Fruit fly (Drosophila melanogaster) whole organism, embryonic: ENCODE data around the gene CG2772.

Source experiments
- Blimp-1 ChIP-seq: fragments of 200-800 bp; sonication (Bioruptor generic); optimal IDR thresholded peaks from 3 replicates; lab custom pipeline; 2018; ENCODE audit warnings: missing biosample characterization, missing genetic modification characterization, mild to moderate bottlenecking, moderate library complexity, missing genetic modification reagents
- CG10565 ChIP-seq: fragments of 200-800 bp; sonication (Bioruptor generic); optimal IDR thresholded peaks from 3 replicates; lab custom pipeline; 2016; ENCODE audit warnings: missing biosample characterization, mild to moderate bottlenecking, missing genetic modification characterization
- CG11085 ChIP-seq: fragments of 200-800 bp; sonication (Bioruptor generic); IDR thresholded peaks from 2 replicates; pipeline ENCODE4 v1.3.6; 2022; ENCODE audit warnings: missing biosample characterization, missing genetic modification characterization
- CG11456 ChIP-seq: fragments of 200-800 bp; sonication (Bioruptor generic); IDR thresholded peaks from 3 replicates; pipeline ENCODE4 v1.3.6; 2022; ENCODE audit warnings: missing biosample characterization, missing genetic modification characterization
- CG11696 ChIP-seq: fragments of 200-800 bp; sonication (Bioruptor generic); IDR thresholded peaks from 2 replicates; pipeline ENCODE4 v1.3.6; 2022; ENCODE audit warnings: missing biosample characterization, missing genetic modification characterization
- CG12236 ChIP-seq: fragments of 200-800 bp; sonication (Bioruptor generic); optimal IDR thresholded peaks from 2 replicates; lab custom pipeline; 2016; ENCODE audit warnings: missing biosample characterization, missing genetic modification characterization
- CG12659 ChIP-seq: fragments of 200-800 bp; sonication (Bioruptor generic); optimal IDR thresholded peaks from 3 replicates; lab custom pipeline; 2017; ENCODE audit warnings: mild to moderate bottlenecking, missing biosample characterization, missing genetic modification reagents, missing genetic modification characterization
- CG12769 ChIP-seq: fragments of 200-800 bp; sonication (Bioruptor generic); optimal IDR thresholded peaks from 2 replicates; lab custom pipeline; 2019; ENCODE audit warnings: missing biosample characterization, mild to moderate bottlenecking, missing genetic modification characterization, moderate library complexity
- CG13624 ChIP-seq: fragments of 200-800 bp; sonication (Bioruptor generic); optimal IDR thresholded peaks from 2 replicates; lab custom pipeline; 2016; ENCODE audit warnings: missing biosample characterization, missing genetic modification characterization
- CG14050 ChIP-seq: fragments of 200-800 bp; sonication (Bioruptor generic); IDR thresholded peaks from 3 replicates; pipeline ENCODE4 v1.3.6; 2022; ENCODE audit warnings: missing biosample characterization, missing genetic modification characterization
- CG14441 ChIP-seq: fragments of 200-800 bp; sonication (Bioruptor generic); IDR thresholded peaks from 2 replicates; pipeline ENCODE4 v1.3.6; 2022; ENCODE audit warnings: missing biosample characterization, missing genetic modification characterization
- CG15011 ChIP-seq: fragments of 200-800 bp; sonication (Bioruptor generic); optimal IDR thresholded peaks from 3 replicates; lab custom pipeline; 2018; ENCODE audit warnings: missing biosample characterization, mild to moderate bottlenecking, missing genetic modification characterization
- CG15601 ChIP-seq: fragments of 200-800 bp; sonication (Bioruptor generic); optimal IDR thresholded peaks from 3 replicates; lab custom pipeline; 2019; ENCODE audit warnings: missing biosample characterization, mild to moderate bottlenecking, missing genetic modification characterization, moderate library complexity
- CG18011 ChIP-seq: fragments of 200-800 bp; sonication (Bioruptor generic); optimal IDR thresholded peaks from 2 replicates; lab custom pipeline; 2017; ENCODE audit warnings: missing biosample characterization, missing genetic modification characterization, mild to moderate bottlenecking, moderate library complexity, missing genotype
- CG2678 ChIP-seq: fragments of 200-800 bp; sonication (Bioruptor generic); optimal IDR thresholded peaks from 3 replicates; lab custom pipeline; 2019; ENCODE audit warnings: missing biosample characterization, mild to moderate bottlenecking, missing genetic modification characterization, moderate library complexity
- CG2712 ChIP-seq: fragments of 200-800 bp; optimal IDR thresholded peaks from 3 replicates; lab custom pipeline; 2019; ENCODE audit warnings: missing biosample characterization, mild to moderate bottlenecking, missing genetic modification characterization, moderate library complexity
- CG30020 ChIP-seq: fragments of 200-800 bp; optimal IDR thresholded peaks from 2 replicates; lab custom pipeline; 2019; ENCODE audit warnings: missing biosample characterization, mild to moderate bottlenecking, missing genetic modification characterization, moderate library complexity
- CG31224 ChIP-seq: fragments of 200-800 bp; sonication (Bioruptor generic); IDR thresholded peaks from 2 replicates; pipeline ENCODE4 v1.3.6; 2022; ENCODE audit warnings: missing biosample characterization, missing genetic modification characterization
- CG32532 ChIP-seq: fragments of 200-800 bp; sonication (Bioruptor generic); IDR thresholded peaks from 2 replicates; pipeline ENCODE4 v1.3.6; 2022; ENCODE audit warnings: missing biosample characterization, missing genetic modification characterization
- CG4424 ChIP-seq: fragments of 200-800 bp; sonication (Bioruptor generic); optimal IDR thresholded peaks from 3 replicates; lab custom pipeline; 2016; ENCODE audit warnings: missing biosample characterization, missing genetic modification characterization
- CG7928 ChIP-seq: fragments of 200-800 bp; sonication (Bioruptor generic); optimal IDR thresholded peaks from 2 replicates; lab custom pipeline; 2017; ENCODE audit warnings: missing biosample characterization, mild to moderate bottlenecking, missing genetic modification characterization
- CG9932 ChIP-seq: fragments of 200-800 bp; sonication (Bioruptor generic); IDR thresholded peaks from 2 replicates; pipeline ENCODE4 v1.3.6; 2022; ENCODE audit warnings: missing biosample characterization, missing genetic modification characterization
- CrebB ChIP-seq: fragments of 200-800 bp; sonication (Bioruptor generic); optimal IDR thresholded peaks from 3 replicates; lab custom pipeline; 2018; ENCODE audit warnings: missing biosample characterization, mild to moderate bottlenecking, missing genetic modification characterization
- Dfd ChIP-seq, 2 experiments: fragments of >200 bp; optimal IDR thresholded peaks; 2 replicates each; lab custom pipeline; 2017; ENCODE audit warnings: missing biosample characterization in 2 of 2, missing genetic modification characterization in 2 of 2
- Doc3 ChIP-seq: fragments of 200-800 bp; sonication (Bioruptor generic); IDR thresholded peaks from 3 replicates; pipeline ENCODE4 v1.3.6; 2022; ENCODE audit warnings: missing biosample characterization, missing genetic modification characterization; ENCODE audit not compliant: partially characterized antibody
- Dref ChIP-seq: fragments of 200-800 bp; sonication (Bioruptor generic); IDR thresholded peaks from 2 replicates; pipeline ENCODE4 v1.3.6; 2022; ENCODE audit warnings: missing biosample characterization, missing genetic modification characterization
- E2f2 ChIP-seq: fragments of 200-800 bp; sonication (Bioruptor generic); IDR thresholded peaks from 2 replicates; pipeline ENCODE4 v1.3.6; 2022; ENCODE audit warnings: missing biosample characterization, missing genetic modification characterization
- Eip74EF ChIP-seq, 2 experiments: fragments of 200-800 bp in 1 of 2; fragments of >200 bp in 1 of 2; sonication (Bioruptor generic) in 1 of 2; optimal IDR thresholded peaks; 2 replicates each; lab custom pipeline; 2017 to 2019; ENCODE audit warnings: missing biosample characterization in 2 of 2, missing genetic modification characterization in 2 of 2, mild to moderate bottlenecking in 1 of 2, moderate library complexity in 1 of 2
- MTF-1 ChIP-seq: fragments of 200-800 bp; sonication (Bioruptor generic); optimal IDR thresholded peaks from 2 replicates; lab custom pipeline; 2018; ENCODE audit warnings: missing biosample characterization, mild to moderate bottlenecking, missing genetic modification characterization, borderline replicate concordance
- Nf-YA ChIP-seq: fragments of 200-800 bp; sonication (Bioruptor generic); IDR thresholded peaks from 2 replicates; pipeline ENCODE4 v1.3.6; 2022; ENCODE audit warnings: missing biosample characterization, missing genetic modification characterization
- Rx ChIP-seq: fragments of 200-800 bp; sonication (Bioruptor generic); IDR thresholded peaks from 2 replicates; pipeline ENCODE4 v1.3.6; 2022; ENCODE audit warnings: missing biosample characterization, missing genetic modification characterization
- Sin3A ChIP-seq: fragments of >200 bp; optimal IDR thresholded peaks from 2 replicates; lab custom pipeline; 2018
- Ssrp ChIP-seq: fragments of 200-800 bp; sonication (Bioruptor generic); optimal IDR thresholded peaks from 2 replicates; lab custom pipeline; 2018; ENCODE audit warnings: missing biosample characterization, mild to moderate bottlenecking, missing genetic modification characterization, moderate library complexity
- ab ChIP-seq: fragments of 200-800 bp; sonication (Bioruptor generic); optimal IDR thresholded peaks from 2 replicates; lab custom pipeline; 2016; ENCODE audit warnings: missing biosample characterization, missing genetic modification characterization
- amos ChIP-seq: fragments of 200-800 bp; sonication (Bioruptor generic); IDR thresholded peaks from 2 replicates; pipeline ENCODE4 v1.3.6; 2022; ENCODE audit warnings: missing biosample characterization, missing genetic modification characterization; ENCODE audit not compliant: partially characterized antibody
- bowl ChIP-seq: fragments of 200-800 bp; sonication (Bioruptor generic); IDR thresholded peaks from 2 replicates; pipeline ENCODE4 v1.3.6; 2022; ENCODE audit warnings: missing biosample characterization, missing genetic modification characterization
- chm ChIP-seq: fragments of 200-800 bp; sonication (Bioruptor generic); IDR thresholded peaks from 2 replicates; pipeline ENCODE4 v1.3.6; 2022; ENCODE audit warnings: missing biosample characterization, missing genetic modification characterization
- crp ChIP-seq, 2 experiments: fragments of 200-800 bp; sonication (Bioruptor generic); optimal IDR thresholded peaks; 2 replicates in 1 of 2; 3 replicates in 1 of 2; lab custom pipeline; 2017; ENCODE audit warnings: missing biosample characterization in 2 of 2, missing genetic modification characterization in 2 of 2, mild to moderate bottlenecking in 1 of 2, moderate library complexity in 1 of 2
- da ChIP-seq: fragments of 200-800 bp; sonication (Bioruptor generic); optimal IDR thresholded peaks from 2 replicates; lab custom pipeline; 2016; ENCODE audit warnings: missing biosample characterization, missing genetic modification characterization
- emc ChIP-seq: fragments of 200-800 bp; sonication (Bioruptor generic); optimal IDR thresholded peaks from 2 replicates; lab custom pipeline; 2016; ENCODE audit warnings: missing biosample characterization, missing genetic modification characterization
- eve ChIP-seq, 2 experiments: fragments of >200 bp; optimal IDR thresholded peaks; 2 replicates each; lab custom pipeline; 2017; ENCODE audit warnings: missing biosample characterization in 2 of 2, missing genetic modification characterization in 2 of 2
- gce ChIP-seq: fragments of 200-800 bp; sonication (Bioruptor generic); IDR thresholded peaks from 3 replicates; pipeline ENCODE4 v1.3.6; 2022; ENCODE audit warnings: missing biosample characterization, missing genetic modification characterization
- lbe ChIP-seq: fragments of 200-800 bp; sonication (Bioruptor generic); optimal IDR thresholded peaks from 2 replicates; lab custom pipeline; 2016; ENCODE audit warnings: missing biosample characterization, mild to moderate bottlenecking, missing genetic modification characterization
- mld ChIP-seq: fragments of 200-800 bp; sonication (Bioruptor generic); IDR thresholded peaks from 3 replicates; pipeline ENCODE4 v1.3.6; 2022; ENCODE audit warnings: missing biosample characterization, missing genetic modification characterization; ENCODE audit not compliant: partially characterized antibody
- otp ChIP-seq: fragments of 200-800 bp; sonication (Bioruptor generic); IDR thresholded peaks from 3 replicates; pipeline ENCODE4, ENCODE4 v1.3.6; 2022; ENCODE audit warnings: missing biosample characterization, missing genetic modification characterization
- sens-2 ChIP-seq: fragments of 200-800 bp; sonication (Bioruptor generic); IDR thresholded peaks from 2 replicates; pipeline ENCODE4 v1.3.6; 2022; ENCODE audit warnings: missing biosample characterization, missing genetic modification characterization
- sob ChIP-seq: fragments of 200-800 bp; sonication (Bioruptor generic); IDR thresholded peaks from 2 replicates; pipeline ENCODE4 v1.3.6; 2022; ENCODE audit warnings: missing biosample characterization, missing genetic modification characterization
- tin ChIP-seq: fragments of 200-800 bp; sonication (Bioruptor generic); optimal IDR thresholded peaks from 3 replicates; lab custom pipeline; 2016; ENCODE audit warnings: missing biosample characterization, missing genetic modification characterization
- unpg ChIP-seq: fragments of 200-800 bp; sonication (Bioruptor generic); optimal IDR thresholded peaks from 3 replicates; lab custom pipeline; 2018; ENCODE audit warnings: missing biosample characterization, mild to moderate bottlenecking, missing genetic modification characterization, moderate library complexity
- wek ChIP-seq: fragments of 200-800 bp; sonication (Bioruptor generic); optimal IDR thresholded peaks from 3 replicates; lab custom pipeline; 2018; ENCODE audit warnings: missing biosample characterization, mild to moderate bottlenecking, missing genetic modification characterization, moderate library complexity
- wor ChIP-seq: fragments of 200-800 bp; sonication (Bioruptor generic); IDR thresholded peaks from 2 replicates; pipeline ENCODE4 v1.3.6; 2022; ENCODE audit warnings: missing biosample characterization, missing genetic modification characterization

Gene CG2772

DNA sequence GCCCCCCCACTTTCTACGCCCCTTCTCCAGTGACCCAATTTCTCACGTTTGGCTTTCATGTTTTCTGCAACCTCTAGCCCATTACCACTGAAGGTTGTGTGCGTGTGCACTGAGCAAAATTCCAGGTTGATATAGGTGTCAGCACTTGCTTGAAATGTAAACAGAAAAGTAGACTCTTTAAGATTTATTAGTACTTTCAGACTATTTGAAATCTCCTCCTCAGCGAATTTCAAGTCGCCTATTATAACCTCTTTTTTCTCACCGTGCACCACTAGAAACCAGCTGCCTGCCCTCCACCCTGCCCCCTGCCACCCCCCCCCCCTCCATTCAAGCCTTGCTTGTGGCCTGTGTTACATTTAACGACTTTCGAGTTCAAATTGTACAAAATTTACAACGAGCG, 10.7 kb upstream of the CG2772 start (continued):
- 0 out of 3 replicates have a peak, but pooled peaks have one; percentile 23 for TF ChIP-seq CG14050 (GFP tag; lab: Robert Waterston, UW)
- TF ChIP-seq Dfd (GFP tag; optimal IDR thresholded peaks at IDR 0.05; lab: Kevin White, UChicago), result no peak
- no peak for TF ChIP-seq Dref (GFP tag; lab: Robert Waterston, UW)
- TF ChIP-seq Doc3 (GFP tag; lab: Robert Waterston, UW), result no peak
- peak; percentile 45 for TF ChIP-seq wor (GFP tag; lab: Robert Waterston, UW)
- TF ChIP-seq CG31224 (GFP tag; lab: Robert Waterston, UW), result 0 out of 2 replicates have a peak, but pooled peaks have one; percentile 24
- TF ChIP-seq CG12236 (GFP tag; lab: Kevin White, UChicago), result no peak
- TF ChIP-seq mld (GFP tag; lab: Robert Waterston, UW), result no peak
- no peak for TF ChIP-seq CG10565 (GFP tag; lab: Kevin White, UChicago)
- no peak for TF ChIP-seq eve (GFP tag; optimal IDR thresholded peaks at IDR 0.05; lab: Kevin White, UChicago)
- TF ChIP-seq tin (GFP tag; lab: Kevin White, UChicago), result peak; percentile 32
- TF ChIP-seq CG2712 (tag; lab: Kevin White, UChicago), result peak; percentile 63
- no peak for TF ChIP-seq da (GFP tag; lab: Kevin White, UChicago)
- no peak for TF ChIP-seq Sin3A (lab: Kevin White, UChicago)
- TF ChIP-seq Rx, result peak; percentile 54
- TF ChIP-seq gce (GFP tag; lab: Robert Waterston, UW), result peak; percentile 54; the same call in 1 of the 3 replicates
- 0 out of 2 replicates have a peak, but pooled peaks have one; percentile 29 for TF ChIP-seq CG14441 (GFP tag; lab: Robert Waterston, UW)
- no peak for TF ChIP-seq CG15011 (GFP tag; lab: Kevin White, UChicago)
- peak; percentile 71; the same call in 2 of the 3 replicates for TF ChIP-seq otp (GFP tag; lab: Robert Waterston, UW)
- no peak for TF ChIP-seq CG9932 (GFP tag; lab: Robert Waterston, UW)
- peak; percentile 58; the same call in 1 of the 2 replicates for TF ChIP-seq chm (GFP tag; lab: Robert Waterston, UW)
- TF ChIP-seq Nf-YA, result peak; percentile 54
- peak; percentile 52 for TF ChIP-seq Blimp-1
- TF ChIP-seq CG7928 (GFP tag; lab: Kevin White, UChicago), result no peak
- peak; percentile 54 for TF ChIP-seq CG2678 (tag; lab: Kevin White, UChicago)
- no peak for TF ChIP-seq Eip74EF (GFP tag; optimal IDR thresholded peaks at IDR 0.05; lab: Kevin White, UChicago)
- TF ChIP-seq CG11456, result peak; percentile 46; the same call in 1 of the 3 replicates
- no peak for TF ChIP-seq CG15601 (tag; lab: Kevin White, UChicago)
- no peak for TF ChIP-seq CG11085 (GFP tag; lab: Robert Waterston, UW)
- peak; percentile 44; the same call in 1 of the 2 replicates for TF ChIP-seq sens-2 (GFP tag; lab: Robert Waterston, UW)
- TF ChIP-seq CrebB (tag; lab: Kevin White, UChicago), result no peak
- no peak for TF ChIP-seq emc
- no peak for TF ChIP-seq MTF-1 (GFP tag; lab: Kevin White, UChicago)
- TF ChIP-seq ab, result no peak
- no peak for TF ChIP-seq amos
- peak; percentile 58 for TF ChIP-seq CG4424 (GFP tag; lab: Kevin White, UChicago)
- TF ChIP-seq crp (GFP tag; optimal IDR thresholded peaks at IDR 0.05; lab: Kevin White, UChicago), result no peak
- 0 out of 2 replicates have a peak, but pooled peaks have one; percentile 25 for TF ChIP-seq CG32532 (GFP tag; lab: Robert Waterston, UW)
- TF ChIP-seq CG12769 (tag; lab: Kevin White, UChicago), result peak; percentile 19
- TF ChIP-seq E2f2 (GFP tag; lab: Robert Waterston, UW), result peak; percentile 31; the same call in 1 of the 2 replicates
- TF ChIP-seq bowl, result no peak
- TF ChIP-seq CG11696 (GFP tag; lab: Robert Waterston, UW), result peak; percentile 24; the same call in 1 of the 2 replicates
- TF ChIP-seq lbe (GFP tag; lab: Kevin White, UChicago), result no peak
- no peak for TF ChIP-seq CG18011 (GFP tag; lab: Kevin White, UChicago)
- TF ChIP-seq CG13624 (GFP tag; lab: Kevin White, UChicago), result no peak
- no peak for TF ChIP-seq CG30020 (tag; lab: Kevin White, UChicago)
- no peak for TF ChIP-seq wek (GFP tag; lab: Kevin White, UChicago)
- no peak for TF ChIP-seq Ssrp
- TF ChIP-seq sob (GFP tag; lab: Robert Waterston, UW), result no peak
- peak; percentile 42 for TF ChIP-seq unpg
- TF ChIP-seq CG12659 (GFP tag; lab: Kevin White, UChicago), result no peak
